1 fruit fly cellular context compared by ENCODE assay signal in genomic region chr2L:1632730-1633172, dm6.
TF ChIP-seq lines count a peak whose summit lies in the region.

No protein-coding gene starts in this region.

TF ChIP-seq in whole organism, embryonic, 481 proteins besides CTCF, POLR2A, EP300 and RAD21 (continued from another document and continues in another):
- TF ChIP-seq CG7786 (GFP tag; optimal IDR thresholded peaks at IDR 0.05; lab: Kevin White, UChicago) (peak; percentile 83), knrl (GFP tag; IDR thresholded peaks at IDR 0.05; lab: Robert Waterston, UW; ENCODE audit: partially characterized antibody) (no peak), ac (GFP tag; optimal IDR thresholded peaks at IDR 0.05; lab: Kevin White, UChicago) (no peak), CG2116 (GFP tag; optimal IDR thresholded peaks at IDR 0.05; lab: Kevin White, UChicago) (peak; percentile 43), Dip3 (GFP tag; optimal IDR thresholded peaks at IDR 0.05; lab: Kevin White, UChicago) (peak; percentile 96), CG34376 (GFP tag; optimal IDR thresholded peaks at IDR 0.05; lab: Kevin White, UChicago) (peak; percentile 93), CG15269 (tag; optimal IDR thresholded peaks at IDR 0.05; lab: Kevin White, UChicago) (peak; percentile 98), crp (GFP tag; optimal IDR thresholded peaks at IDR 0.05; lab: Kevin White, UChicago) (peak in 1 of 2 experiments; percentile 60), D19B (GFP tag; optimal IDR thresholded peaks at IDR 0.05; lab: Kevin White, UChicago) (peak; percentile 78), Fer2 (tag; optimal IDR thresholded peaks at IDR 0.05; lab: Kevin White, UChicago) (peak; percentile 82), CG31441 (GFP tag; IDR thresholded peaks at IDR 0.05; lab: Robert Waterston, UW) (peak; percentile 63), org-1 (GFP tag; optimal IDR thresholded peaks at IDR 0.05; lab: Kevin White, UChicago) (peak; percentile 94), Adf1 (GFP tag; IDR thresholded peaks at IDR 0.05; lab: Robert Waterston, UW) (peak; percentile 88), TFAM (GFP tag; optimal IDR thresholded peaks at IDR 0.05; lab: Kevin White, UChicago) (no peak), CG15073 (GFP tag; optimal IDR thresholded peaks at IDR 0.05; lab: Kevin White, UChicago) (peak; percentile 51), bab2 (GFP tag; optimal IDR thresholded peaks at IDR 0.05; lab: Kevin White, UChicago) (peak; percentile 97), jing (GFP tag; optimal IDR thresholded peaks at IDR 0.05; lab: Kevin White, UChicago) (peak; percentile 89), CG10274 (GFP tag; optimal IDR thresholded peaks at IDR 0.05; lab: Kevin White, UChicago) (peak; percentile 84), CG31224 (GFP tag; IDR thresholded peaks at IDR 0.05; lab: Robert Waterston, UW) (peak; percentile 92), dm (GFP tag; optimal IDR thresholded peaks at IDR 0.05; lab: Kevin White, UChicago) (peak; percentile 91), Neu2 (GFP tag; optimal IDR thresholded peaks at IDR 0.05; lab: Kevin White, UChicago; ENCODE audit: borderline replicate concordance) (peak; percentile 69), klu (GFP tag; IDR thresholded peaks at IDR 0.05; lab: Robert Waterston, UW) (peak; percentile 93), br (optimal IDR thresholded peaks at IDR 0.05; lab: Kevin White, UChicago) (no peak), mirr (GFP tag; optimal IDR thresholded peaks at IDR 0.05; lab: Kevin White, UChicago) (peak; percentile 93), Deaf1 (tag; optimal IDR thresholded peaks at IDR 0.05; lab: Kevin White, UChicago) (peak; percentile 99), da (GFP tag; optimal IDR thresholded peaks at IDR 0.05; lab: Kevin White, UChicago) (peak; percentile 82), psq (GFP tag; optimal IDR thresholded peaks at IDR 0.05; lab: Kevin White, UChicago) (peak; percentile 63), corto (GFP tag; optimal IDR thresholded peaks at IDR 0.05; lab: Kevin White, UChicago) (no peak), tna (GFP tag; IDR thresholded peaks at IDR 0.05; lab: Robert Waterston, UW; ENCODE audit: partially characterized antibody) (no peak), CG8388 (GFP tag; optimal IDR thresholded peaks at IDR 0.05; lab: Kevin White, UChicago) (peak; percentile 69), Rfx (GFP tag; IDR thresholded peaks at IDR 0.05; lab: Robert Waterston, UW) (peak; percentile 99), dmrt99B (tag; optimal IDR thresholded peaks at IDR 0.05; lab: Kevin White, UChicago) (peak; percentile 98), CG6765 (GFP tag; optimal IDR thresholded peaks at IDR 0.05; lab: Kevin White, UChicago) (peak; percentile 83), fd96Cb (tag; optimal IDR thresholded peaks at IDR 0.05; lab: Kevin White, UChicago) (peak; percentile 89), dimm (GFP tag; IDR thresholded peaks at IDR 0.05; lab: Robert Waterston, UW) (peak; percentile 96), Atf3 (GFP tag; optimal IDR thresholded peaks at IDR 0.05; lab: Kevin White, UChicago) (peak; percentile 82), Asciz (GFP tag; optimal IDR thresholded peaks at IDR 0.05; lab: Kevin White, UChicago) (peak; percentile 59), NfI (GFP tag; optimal IDR thresholded peaks at IDR 0.05; lab: Kevin White, UChicago) (peak; percentile 98), pan (optimal IDR thresholded peaks at IDR 0.05; lab: Kevin White, UChicago) (no peak), pan (GFP tag; optimal IDR thresholded peaks at IDR 0.05 in 1 of 2, IDR thresholded peaks at IDR 0.05 in 1 of 2) (peak in 1 of 2 experiments; percentile 99), hbn (GFP tag; IDR thresholded peaks at IDR 0.05; lab: Robert Waterston, UW; ENCODE audit: partially characterized antibody) (no peak), Ptx1 (GFP tag; IDR thresholded peaks at IDR 0.05; lab: Robert Waterston, UW) (peak; percentile 98), Usf (GFP tag; optimal IDR thresholded peaks at IDR 0.05; lab: Kevin White, UChicago) (peak; percentile 86), ewg (GFP tag; optimal IDR thresholded peaks at IDR 0.05; lab: Kevin White, UChicago) (peak; percentile 63), CG17568 (GFP tag; optimal IDR thresholded peaks at IDR 0.05; lab: Kevin White, UChicago) (peak; percentile 91), Sox100B (GFP tag; optimal IDR thresholded peaks at IDR 0.05; lab: Kevin White, UChicago) (peak; percentile 90), fu2 (GFP tag; optimal IDR thresholded peaks at IDR 0.05; lab: Kevin White, UChicago) (peak; percentile 84), CG12219 (GFP tag; optimal IDR thresholded peaks at IDR 0.05; lab: Kevin White, UChicago) (peak; percentile 97), Poxn (GFP tag; IDR thresholded peaks at IDR 0.05; lab: Robert Waterston, UW) (peak; percentile 93), zen2 (GFP tag; IDR thresholded peaks at IDR 0.05; lab: Robert Waterston, UW; ENCODE audit: partially characterized antibody) (no peak), toy (GFP tag; IDR thresholded peaks at IDR 0.05; lab: Robert Waterston, UW) (peak; percentile 94), CG17186 (GFP tag; optimal IDR thresholded peaks at IDR 0.05; lab: Kevin White, UChicago) (no peak), h (optimal IDR thresholded peaks at IDR 0.05; lab: Kevin White, UChicago) (no peak), CG18764 (GFP tag; optimal IDR thresholded peaks at IDR 0.05; lab: Kevin White, UChicago) (peak; percentile 65), cad (GFP tag; optimal IDR thresholded peaks at IDR 0.05; lab: Kevin White, UChicago) (no peak), PHDP (tag; optimal IDR thresholded peaks at IDR 0.05; lab: Kevin White, UChicago) (peak; percentile 90), CG2678 (tag; optimal IDR thresholded peaks at IDR 0.05; lab: Kevin White, UChicago) (peak; percentile 93), sim (GFP tag; IDR thresholded peaks at IDR 0.05; lab: Robert Waterston, UW) (peak; percentile 90), CG10979 (tag; optimal IDR thresholded peaks at IDR 0.05; lab: Kevin White, UChicago) (peak; percentile 62), sob (GFP tag; IDR thresholded peaks at IDR 0.05; lab: Robert Waterston, UW) (peak; percentile 98), grau (tag; optimal IDR thresholded peaks at IDR 0.05; lab: Kevin White, UChicago) (peak; percentile 99), caup (GFP tag; optimal IDR thresholded peaks at IDR 0.05; lab: Kevin White, UChicago; ENCODE audit: severe bottlenecking) (peak; percentile 99), CG14667 (GFP tag; IDR thresholded peaks at IDR 0.05; lab: Robert Waterston, UW) (peak; percentile 96), ash1 (GFP tag; optimal IDR thresholded peaks at IDR 0.05; lab: Kevin White, UChicago) (no peak), CG17385 (GFP tag; optimal IDR thresholded peaks at IDR 0.05; lab: Kevin White, UChicago) (peak; percentile 87), CG10431 (GFP tag; optimal IDR thresholded peaks at IDR 0.05; lab: Kevin White, UChicago) (no peak), stc (GFP tag; IDR thresholded peaks at IDR 0.05; lab: Robert Waterston, UW) (peak; percentile 96), CG4360 (GFP tag; IDR thresholded peaks at IDR 0.05; lab: Robert Waterston, UW) (peak; percentile 66), tgo (GFP tag; IDR thresholded peaks at IDR 0.05; lab: Robert Waterston, UW) (peak; percentile 99), Abd-B (GFP tag; optimal IDR thresholded peaks at IDR 0.05; lab: Kevin White, UChicago) (peak; percentile 98), CG7928 (GFP tag; optimal IDR thresholded peaks at IDR 0.05; lab: Kevin White, UChicago) (peak; percentile 67), CG18262 (tag; optimal IDR thresholded peaks at IDR 0.05; lab: Kevin White, UChicago) (peak; percentile 49), CG7357 (GFP tag; IDR thresholded peaks at IDR 0.05; lab: Robert Waterston, UW) (peak; percentile 92), amos (GFP tag; IDR thresholded peaks at IDR 0.05; lab: Robert Waterston, UW; ENCODE audit: partially characterized antibody) (no peak), CG18599 (GFP tag; optimal IDR thresholded peaks at IDR 0.05; lab: Kevin White, UChicago) (peak; percentile 93), Sin3A (optimal IDR thresholded peaks at IDR 0.05; lab: Kevin White, UChicago) (no peak), Drgx (GFP tag; IDR thresholded peaks at IDR 0.05; lab: Robert Waterston, UW) (peak; percentile 80), BtbVII (GFP tag; optimal IDR thresholded peaks at IDR 0.05; lab: Kevin White, UChicago) (peak; percentile 91), Aef1 (GFP tag; IDR thresholded peaks at IDR 0.05; lab: Robert Waterston, UW) (peak; percentile 99), CG14860 (GFP tag; IDR thresholded peaks at IDR 0.05; lab: Robert Waterston, UW; ENCODE audit: partially characterized antibody) (no peak), CG17361 (GFP tag; IDR thresholded peaks at IDR 0.05; lab: Robert Waterston, UW) (peak; percentile 78), CG14014 (GFP tag; IDR thresholded peaks at IDR 0.05; lab: Robert Waterston, UW) (peak; percentile 99), Awh (GFP tag; IDR thresholded peaks at IDR 0.05; lab: Robert Waterston, UW) (peak; percentile 95), Elba2 (GFP tag; optimal IDR thresholded peaks at IDR 0.05; lab: Kevin White, UChicago) (no peak), wor (GFP tag; IDR thresholded peaks at IDR 0.05; lab: Robert Waterston, UW) (peak; percentile 86), Med (GFP tag; lab: Kevin White, UChicago) (peak; percentile 100), nom (GFP tag; optimal IDR thresholded peaks at IDR 0.05; lab: Kevin White, UChicago) (no peak), croc (GFP tag; conservative IDR thresholded peaks at IDR 0.05; lab: Robert Waterston, UW) (peak; percentile 83), CG10366 (GFP tag; IDR thresholded peaks at IDR 0.05; lab: Robert Waterston, UW) (peak; percentile 98), CG16779 (GFP tag; IDR thresholded peaks at IDR 0.05; lab: Robert Waterston, UW) (peak; percentile 94), CoRest (tag; optimal IDR thresholded peaks at IDR 0.05; lab: Kevin White, UChicago) (peak; percentile 97), CG13123 (GFP tag; optimal IDR thresholded peaks at IDR 0.05; lab: Kevin White, UChicago) (peak; percentile 82), prd (optimal IDR thresholded peaks at IDR 0.05; lab: Kevin White, UChicago) (no peak), prd (GFP tag; IDR thresholded peaks at IDR 0.05; lab: Robert Waterston, UW) (peak; percentile 96), ken (GFP tag; IDR thresholded peaks at IDR 0.05; lab: Robert Waterston, UW) (peak; percentile 89), tll (GFP tag; optimal IDR thresholded peaks at IDR 0.05; lab: Kevin White, UChicago) (no peak), MESR4 (GFP tag; optimal IDR thresholded peaks at IDR 0.05; lab: Kevin White, UChicago) (peak; percentile 12), ase (GFP tag; IDR thresholded peaks at IDR 0.05; lab: Robert Waterston, UW) (peak; percentile 98), Oli (tag; optimal IDR thresholded peaks at IDR 0.05; lab: Kevin White, UChicago) (peak; percentile 96), CG1024 (GFP tag; IDR thresholded peaks at IDR 0.05; lab: Robert Waterston, UW) (peak; percentile 92), gce (GFP tag; IDR thresholded peaks at IDR 0.05; lab: Robert Waterston, UW) (peak; percentile 94; the same call in 2 of the 3 replicates), CG15601 (tag; optimal IDR thresholded peaks at IDR 0.05; lab: Kevin White, UChicago) (peak; percentile 25), ab (GFP tag; optimal IDR thresholded peaks at IDR 0.05; lab: Kevin White, UChicago) (peak; percentile 89), HmgZ (tag; optimal IDR thresholded peaks at IDR 0.05; lab: Kevin White, UChicago) (peak; percentile 98), tap (tag; optimal IDR thresholded peaks at IDR 0.05; lab: Kevin White, UChicago) (peak; percentile 89), Hr51 (GFP tag; optimal IDR thresholded peaks at IDR 0.05; lab: Kevin White, UChicago) (peak; percentile 93 to 98), hth (optimal IDR thresholded peaks at IDR 0.05; lab: Kevin White, UChicago) (no peak), D19A (tag; optimal IDR thresholded peaks at IDR 0.05; lab: Kevin White, UChicago) (peak; percentile 82), otp (GFP tag; IDR thresholded peaks at IDR 0.05; lab: Robert Waterston, UW) (peak; percentile 98), CG17612 (GFP tag; IDR thresholded peaks at IDR 0.05; lab: Robert Waterston, UW) (peak; percentile 91), disco-r (GFP tag; optimal IDR thresholded peaks at IDR 0.05; lab: Kevin White, UChicago) (peak; percentile 73), gcm (GFP tag; optimal IDR thresholded peaks at IDR 0.05; lab: Kevin White, UChicago) (peak; percentile 71), Dref (GFP tag; IDR thresholded peaks at IDR 0.05; lab: Robert Waterston, UW) (peak; percentile 40), CG4424 (GFP tag; optimal IDR thresholded peaks at IDR 0.05; lab: Kevin White, UChicago) (peak; percentile 79), CG13424 (tag; optimal IDR thresholded peaks at IDR 0.05; lab: Kevin White, UChicago) (peak; percentile 97), twi (tag; optimal IDR thresholded peaks at IDR 0.05; lab: Kevin White, UChicago) (peak; percentile 79), CG14710 (tag; optimal IDR thresholded peaks at IDR 0.05; lab: Kevin White, UChicago) (no peak), fd3F (GFP tag; optimal IDR thresholded peaks at IDR 0.05; lab: Kevin White, UChicago) (peak; percentile 99), pros (GFP tag; optimal IDR thresholded peaks at IDR 0.05; lab: Kevin White, UChicago) (no peak), CG10543 (GFP tag; optimal IDR thresholded peaks at IDR 0.05; lab: Kevin White, UChicago) (peak; percentile 96), pum (GFP tag; optimal IDR thresholded peaks at IDR 0.05; lab: Kevin White, UChicago) (peak; percentile 92), lola (GFP tag; optimal IDR thresholded peaks at IDR 0.05; lab: Kevin White, UChicago) (no peak), Optix (GFP tag; IDR thresholded peaks at IDR 0.05; lab: Robert Waterston, UW) (peak; percentile 94), Stat92E (GFP tag; optimal IDR thresholded peaks at IDR 0.05; lab: Kevin White, UChicago) (no peak), CG13894 (tag; optimal IDR thresholded peaks at IDR 0.05; lab: Kevin White, UChicago) (peak; percentile 89), CG8281 (tag; optimal IDR thresholded peaks at IDR 0.05; lab: Kevin White, UChicago) (peak; percentile 71), maf-S (GFP tag; optimal IDR thresholded peaks at IDR 0.05; lab: Kevin White, UChicago) (peak; percentile 96), B-H1 (GFP tag; IDR thresholded peaks at IDR 0.05; lab: Robert Waterston, UW) (peak; percentile 98), nmo (GFP tag; optimal IDR thresholded peaks at IDR 0.05; lab: Kevin White, UChicago) (peak; percentile 92), lab (GFP tag; optimal IDR thresholded peaks at IDR 0.05; lab: Kevin White, UChicago) (peak; percentile 94), lmd (GFP tag; IDR thresholded peaks at IDR 0.05; lab: Robert Waterston, UW) (peak; percentile 98), CG1792 (GFP tag; optimal IDR thresholded peaks at IDR 0.05; lab: Kevin White, UChicago) (peak; percentile 95), CG12104 (GFP tag; optimal IDR thresholded peaks at IDR 0.05; lab: Kevin White, UChicago) (peak; percentile 92)
